Worm (Caenorhabditis elegans) whole organism, L4/young adult: ENCODE results near the gene cor-1.

Experiments used
- dao-5 ChIP-seq: sonication (generic microtip); optimal IDR thresholded peaks from 2 replicates; lab custom pipeline; 2016; ENCODE audit warnings: missing genotype, missing genetic modification characterization, moderate library complexity, missing compliant biosample characterization
- him-1 ChIP-seq: sonication (generic microtip); optimal IDR thresholded peaks from 2 replicates; lab custom pipeline; 2016; ENCODE audit warnings: missing genotype, missing genetic modification reagents, missing genetic modification characterization, missing compliant biosample characterization

DNA sequence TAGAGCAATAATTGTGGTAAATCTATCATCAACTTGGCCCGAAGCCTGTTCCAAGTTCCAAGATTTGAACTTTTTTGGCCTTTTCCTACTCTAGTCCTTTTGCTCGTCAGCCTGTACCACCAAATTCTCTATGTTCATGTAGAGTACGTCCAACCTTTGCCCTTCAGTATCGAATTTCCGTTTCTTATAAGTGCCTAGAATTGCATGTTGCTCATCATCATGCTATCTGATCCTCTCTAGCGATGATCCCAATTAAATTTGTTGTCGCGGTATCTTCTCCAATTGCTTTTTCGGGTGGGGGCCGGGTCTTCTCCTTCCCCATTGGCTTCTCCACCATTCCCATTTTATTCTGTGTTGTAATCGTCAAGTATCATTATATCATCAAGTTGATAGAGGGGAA lies 45.0 kb downstream of the cor-1 start:
- TF ChIP-seq him-1 (tag; lab: Kevin White, UChicago) (no peak), dao-5 (tag; lab: Kevin White, UChicago) (no peak)
